Worm (Caenorhabditis elegans) whole organism, L1 larva: ENCODE measurements around the gene nra-3.

Source experiments
- F16B12.6 ChIP-seq: fragments of 150-350 bp; optimal IDR thresholded peaks from 2 replicates; lab custom pipeline; 2014; ENCODE audit warnings: missing biosample characterization, missing genetic modification characterization
- blmp-1 ChIP-seq: fragments of 150-350 bp; optimal IDR thresholded peaks from 2 replicates; lab custom pipeline; 2014; ENCODE audit warnings: missing biosample characterization, missing genetic modification characterization
- elt-2 ChIP-seq: sonication (generic microtip); optimal IDR thresholded peaks from 2 replicates; lab custom pipeline; 2016; ENCODE audit warnings: missing genetic modification characterization, mild to moderate bottlenecking, inconsistent platforms, missing compliant biosample characterization, missing genetic modification reagents
- grh-1 ChIP-seq: fragments of 200-800 bp; sonication (Bioruptor generic); IDR thresholded peaks from 2 replicates; pipeline ENCODE4 v1.3.6; 2022; ENCODE audit warnings: missing genetic modification reagents, missing genetic modification characterization, missing compliant biosample characterization
- lin-13 ChIP-seq: fragments of 150-350 bp; optimal IDR thresholded peaks from 2 replicates; lab custom pipeline; 2014; ENCODE audit warnings: missing biosample characterization, missing genetic modification reagents, missing genetic modification characterization
- lin-15B ChIP-seq: fragments of 150-350 bp; sonication (generic microtip); optimal IDR thresholded peaks from 3 replicates; lab custom pipeline; 2014; ENCODE audit warnings: missing biosample characterization, missing genetic modification characterization
- nhr-237 ChIP-seq: fragments of 150-350 bp; optimal IDR thresholded peaks from 2 replicates; lab custom pipeline; 2014; ENCODE audit warnings: missing biosample characterization, missing genetic modification characterization
- nhr-28 ChIP-seq: fragments of 150-350 bp; optimal IDR thresholded peaks from 2 replicates; lab custom pipeline; 2014; ENCODE audit warnings: missing biosample characterization, missing genetic modification characterization
- nhr-77 ChIP-seq: fragments of 150-350 bp; optimal IDR thresholded peaks from 2 replicates; lab custom pipeline; 2014; ENCODE audit warnings: missing biosample characterization, missing genetic modification characterization
- rnt-1 ChIP-seq: sonication (generic microtip); optimal IDR thresholded peaks from 2 replicates; lab custom pipeline; 2016; ENCODE audit warnings: mild to moderate bottlenecking, missing genetic modification characterization, moderate library complexity, missing compliant biosample characterization
- sox-4 ChIP-seq: sonication (generic microtip); optimal IDR thresholded peaks from 2 replicates; lab custom pipeline; 2016; ENCODE audit warnings: missing genetic modification characterization, missing compliant biosample characterization
- unc-86 ChIP-seq: sonication (generic microtip); optimal IDR thresholded peaks from 2 replicates; lab custom pipeline; 2016; ENCODE audit warnings: missing genetic modification characterization, missing compliant biosample characterization
- ztf-4 ChIP-seq: fragments of 150-350 bp; optimal IDR thresholded peaks from 2 replicates; lab custom pipeline; 2014; ENCODE audit warnings: missing biosample characterization, missing genetic modification characterization

- no peak for TF ChIP-seq lin-13 (GFP tag; lab: Kevin White, UChicago)
- TF ChIP-seq elt-2 (tag; lab: Kevin White, UChicago): peak; percentile 55
- no peak for TF ChIP-seq grh-1
- TF ChIP-seq nhr-77: no peak
- no peak for TF ChIP-seq rnt-1 (tag; lab: Kevin White, UChicago)
- no peak for TF ChIP-seq ztf-4 (tag; lab: Kevin White, UChicago)
- TF ChIP-seq sox-4 (tag; lab: Kevin White, UChicago): no peak
- TF ChIP-seq F16B12.6 (tag; lab: Kevin White, UChicago): no peak
- no peak for TF ChIP-seq nhr-28 (tag; lab: Kevin White, UChicago)
- no peak for TF ChIP-seq lin-15B (tag; lab: Kevin White, UChicago)
- TF ChIP-seq blmp-1: no peak
- no peak for TF ChIP-seq unc-86 (tag; lab: Kevin White, UChicago)
- no peak for TF ChIP-seq nhr-237 (tag; lab: Kevin White, UChicago)
These were observed 48.7 kb downstream of the nra-3 start for ce11 chrX:9882572-9882971.
